Worm (Caenorhabditis elegans): ENCODE data around the gene cnc-1.
A peak's percentile ranks its signal among the peaks of the same experiment; 100 is the strongest.

The cnc-1 gene

DNA sequence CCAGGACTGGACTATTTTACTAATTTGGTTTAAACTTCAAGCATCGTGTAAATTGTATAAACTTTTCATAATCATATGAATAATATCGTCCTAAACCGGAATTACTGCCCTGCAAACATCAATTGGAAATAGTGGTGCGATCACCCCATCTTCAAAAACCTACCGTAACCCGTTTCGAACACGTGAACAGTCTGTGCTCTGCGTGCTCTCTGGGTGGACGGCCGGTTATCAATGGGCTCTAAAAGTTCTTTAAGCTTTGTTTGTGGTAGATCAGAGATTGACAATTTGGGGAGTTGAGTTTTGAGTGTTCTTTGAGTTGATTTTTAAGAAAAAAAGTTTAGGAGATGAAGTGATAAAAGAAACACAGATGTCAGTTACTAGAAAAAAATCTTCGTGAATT lies 12.5 kb upstream of the cnc-1 start:
- TF ChIP-seq zfp-3 (GFP tag; conservative IDR thresholded peaks at IDR 0.05) = no peak
- TF ChIP-seq nhr-28 (tag; optimal IDR thresholded peaks at IDR 0.05) = peak; percentile 72
- TF ChIP-seq mep-1 (tag; optimal IDR thresholded peaks at IDR 0.05) = no peak
- peak; percentile 72 for TF ChIP-seq nhr-48 (tag; optimal IDR thresholded peaks at IDR 0.05)
- TF ChIP-seq ceh-20 (GFP tag; IDR thresholded peaks at IDR 0.05) = no peak
- TF ChIP-seq nhr-11 (tag; optimal IDR thresholded peaks at IDR 0.05) = no peak
- TF ChIP-seq F26F4.8 (GFP tag; conservative IDR thresholded peaks at IDR 0.05) = no peak
- TF ChIP-seq tra-1 (GFP tag; IDR thresholded peaks at IDR 0.05) = peak; percentile 34; the same call in 1 of the 2 replicates
- no peak for TF ChIP-seq Y105C5A.15 (GFP tag; IDR thresholded peaks at IDR 0.05)
- no peak for TF ChIP-seq Y5F2A.4 (GFP tag; optimal IDR thresholded peaks at IDR 0.05)
- TF ChIP-seq nhr-6 (tag; optimal IDR thresholded peaks at IDR 0.05) = no peak
- TF ChIP-seq gei-8 (GFP tag; optimal IDR thresholded peaks at IDR 0.05) = no peak
- peak in 1 of 2 experiments; percentile 15 for TF ChIP-seq hif-1 (tag; optimal IDR thresholded peaks at IDR 0.05)
- peak; percentile 95 for TF ChIP-seq dve-1 (tag; optimal IDR thresholded peaks at IDR 0.05; ENCODE audit: insufficient read depth)
- no peak for TF ChIP-seq snpc-4 (tag; optimal IDR thresholded peaks at IDR 0.05)
- no peak for TF ChIP-seq nhr-42 (GFP tag; IDR thresholded peaks at IDR 0.05)
- TF ChIP-seq madf-5 (GFP tag; IDR thresholded peaks at IDR 0.05) = no peak
- no peak for TF ChIP-seq dmd-8 (GFP tag; IDR thresholded peaks at IDR 0.05)
- peak; percentile 34; the same call in 1 of the 2 replicates for TF ChIP-seq pha-4 (GFP tag; IDR thresholded peaks at IDR 0.05)
- no peak for TF ChIP-seq pha-4 (tag; optimal IDR thresholded peaks at IDR 0.05)
- peak; percentile 35 for TF ChIP-seq hlh-30 (tag; optimal IDR thresholded peaks at IDR 0.05; ENCODE audit: insufficient read depth)
- TF ChIP-seq ceh-82 (tag; optimal IDR thresholded peaks at IDR 0.05) = no peak
- TF ChIP-seq zip-2 (tag; optimal IDR thresholded peaks at IDR 0.05) = no peak
- peak in 1 of 2 experiments; percentile 3 for TF ChIP-seq mdl-1 (tag; optimal IDR thresholded peaks at IDR 0.05)
- TF ChIP-seq nhr-102 (tag; optimal IDR thresholded peaks at IDR 0.05) = peak; percentile 65
- peak; percentile 64 for TF ChIP-seq nhr-10 (tag; optimal IDR thresholded peaks at IDR 0.05)
- peak in 1 of 2 experiments; percentile 22 for TF ChIP-seq lsy-2 (tag; optimal IDR thresholded peaks at IDR 0.05)
- no peak for TF ChIP-seq mxl-3 (GFP tag; optimal IDR thresholded peaks at IDR 0.05)
- TF ChIP-seq daf-16 (GFP tag; optimal IDR thresholded peaks at IDR 0.05) = no peak
- peak; percentile 82 for TF ChIP-seq daf-16 (tag; optimal IDR thresholded peaks at IDR 0.05)
- TF ChIP-seq saeg-2 (GFP tag; IDR thresholded peaks at IDR 0.05) = no peak
- TF ChIP-seq hlh-11 (tag; optimal IDR thresholded peaks at IDR 0.05) = peak; percentile 77
- TF ChIP-seq mxl-2 (GFP tag; conservative IDR thresholded peaks at IDR 0.05) = peak; percentile 92
- TF ChIP-seq ZK546.5 (tag; optimal IDR thresholded peaks at IDR 0.05) = no peak
- TF ChIP-seq egl-43 (GFP tag; IDR thresholded peaks at IDR 0.05) = no peak
- no peak for TF ChIP-seq skn-1 (tag; optimal IDR thresholded peaks at IDR 0.05)
- TF ChIP-seq lir-3 (tag; optimal IDR thresholded peaks at IDR 0.05) = no peak
- peak; percentile 96 for TF ChIP-seq dmd-6 (GFP tag; IDR thresholded peaks at IDR 0.05)
- TF ChIP-seq daf-12 (tag; optimal IDR thresholded peaks at IDR 0.05) = no peak
- no peak for TF ChIP-seq rbr-2 (tag; optimal IDR thresholded peaks at IDR 0.05)
- peak; percentile 91 for TF ChIP-seq mdt-29 (GFP tag; IDR thresholded peaks at IDR 0.05)
- no peak for TF ChIP-seq dpl-1 (GFP tag; optimal IDR thresholded peaks at IDR 0.05)
- TF ChIP-seq zip-11 (GFP tag; IDR thresholded peaks at IDR 0.05) = no peak
- peak; percentile 89 for TF ChIP-seq nhr-77 (tag; optimal IDR thresholded peaks at IDR 0.05)
- no peak for TF ChIP-seq daf-8 (GFP tag; IDR thresholded peaks at IDR 0.05)
- no peak for TF ChIP-seq spr-1 (tag; optimal IDR thresholded peaks at IDR 0.05)
